Fruit fly (Drosophila melanogaster): ENCODE measurements around the gene CG2656.

CG2656 gene

dm6 chr3R:7154586-7155357, 10.2 kb downstream of the CG2656 start, which contains the start of gene MAGE (continued):
- TF ChIP-seq sna (GFP tag; IDR thresholded peaks at IDR 0.05; ENCODE audit: partially characterized antibody) = no peak
- TF ChIP-seq CG2129 (GFP tag; IDR thresholded peaks at IDR 0.05; ENCODE audit: partially characterized antibody) = no peak
- no peak for TF ChIP-seq Jarid2 (GFP tag; optimal IDR thresholded peaks at IDR 0.05)
- no peak for TF ChIP-seq CG1792 (GFP tag; optimal IDR thresholded peaks at IDR 0.05)
- TF ChIP-seq Rx (GFP tag; IDR thresholded peaks at IDR 0.05) = no peak
- TF ChIP-seq CG18262 (tag; optimal IDR thresholded peaks at IDR 0.05) = no peak
- no peak for TF ChIP-seq vnd (GFP tag; IDR thresholded peaks at IDR 0.05; ENCODE audit: partially characterized antibody)
- peak; percentile 34 for TF ChIP-seq CG13287 (GFP tag; IDR thresholded peaks at IDR 0.05; ENCODE audit: partially characterized antibody)
- TF ChIP-seq Oli (tag; optimal IDR thresholded peaks at IDR 0.05) = no peak
- no peak for TF ChIP-seq tio (GFP tag; optimal IDR thresholded peaks at IDR 0.05)
- no peak for TF ChIP-seq CG7839 (tag; optimal IDR thresholded peaks at IDR 0.05)
- TF ChIP-seq CG7987 (GFP tag; optimal IDR thresholded peaks at IDR 0.05) = no peak
- TF ChIP-seq CG15011 (GFP tag; optimal IDR thresholded peaks at IDR 0.05) = no peak
- TF ChIP-seq Hey (tag; optimal IDR thresholded peaks at IDR 0.05) = no peak
- no peak for TF ChIP-seq org-1 (GFP tag; optimal IDR thresholded peaks at IDR 0.05)
- TF ChIP-seq zen2 (GFP tag; IDR thresholded peaks at IDR 0.05; ENCODE audit: partially characterized antibody) = no peak
- no peak for TF ChIP-seq CG10321 (GFP tag; IDR thresholded peaks at IDR 0.05)
- peak; percentile 53 for TF ChIP-seq gfzf (GFP tag; optimal IDR thresholded peaks at IDR 0.05)
- TF ChIP-seq fd64A (GFP tag; optimal IDR thresholded peaks at IDR 0.05) = no peak
- no peak for TF ChIP-seq CG10959 (GFP tag; IDR thresholded peaks at IDR 0.05)
- peak; percentile 54 for TF ChIP-seq CG10267 (tag; optimal IDR thresholded peaks at IDR 0.05)
- TF ChIP-seq CG13624 (GFP tag; optimal IDR thresholded peaks at IDR 0.05) = no peak
- TF ChIP-seq so (GFP tag; IDR thresholded peaks at IDR 0.05) = no peak
- no peak for TF ChIP-seq CG17912 (GFP tag; optimal IDR thresholded peaks at IDR 0.05)
- no peak for TF ChIP-seq bowl (GFP tag; IDR thresholded peaks at IDR 0.05)
- no peak for TF ChIP-seq chif (GFP tag; optimal IDR thresholded peaks at IDR 0.05)
- no peak for TF ChIP-seq Asciz (GFP tag; optimal IDR thresholded peaks at IDR 0.05)
- TF ChIP-seq nerfin-2 (GFP tag; IDR thresholded peaks at IDR 0.05; ENCODE audit: partially characterized antibody) = no peak
- no peak for TF ChIP-seq nmo (GFP tag; optimal IDR thresholded peaks at IDR 0.05)
- TF ChIP-seq ssp (GFP tag; IDR thresholded peaks at IDR 0.05) = no peak
- TF ChIP-seq ken (GFP tag; IDR thresholded peaks at IDR 0.05) = no peak
- TF ChIP-seq nerfin-1 (tag; optimal IDR thresholded peaks at IDR 0.05) = no peak
- no peak for TF ChIP-seq grau (tag; optimal IDR thresholded peaks at IDR 0.05)
- TF ChIP-seq fu2 (GFP tag; optimal IDR thresholded peaks at IDR 0.05) = no peak
- TF ChIP-seq CG1233 (GFP tag; optimal IDR thresholded peaks at IDR 0.05) = no peak
- no peak for TF ChIP-seq H15 (GFP tag; IDR thresholded peaks at IDR 0.05)
- no peak for TF ChIP-seq peb (GFP tag; IDR thresholded peaks at IDR 0.05)
- no peak for TF ChIP-seq HHEX (GFP tag; optimal IDR thresholded peaks at IDR 0.05)
- TF ChIP-seq CG32532 (GFP tag; IDR thresholded peaks at IDR 0.05) = no peak
- TF ChIP-seq CG17186 (GFP tag; optimal IDR thresholded peaks at IDR 0.05) = no peak
- TF ChIP-seq CG11560 (tag; IDR thresholded peaks at IDR 0.05) = no peak
- no peak for TF ChIP-seq CG12942 (GFP tag; optimal IDR thresholded peaks at IDR 0.05)
- no peak for TF ChIP-seq Nf-YB (GFP tag; optimal IDR thresholded peaks at IDR 0.05)
- TF ChIP-seq CG14667 (GFP tag; IDR thresholded peaks at IDR 0.05) = no peak
- TF ChIP-seq CG12769 (tag; optimal IDR thresholded peaks at IDR 0.05) = no peak
- TF ChIP-seq HLHmδ (GFP tag; optimal IDR thresholded peaks at IDR 0.05) = no peak
- peak; percentile 31 for TF ChIP-seq CG1603 (tag; optimal IDR thresholded peaks at IDR 0.05)
- TF ChIP-seq gsb-n (tag; optimal IDR thresholded peaks at IDR 0.05) = no peak
- TF ChIP-seq C15 (GFP tag; IDR thresholded peaks at IDR 0.05) = no peak
